Worm (Caenorhabditis elegans): Measurements from ENCODE around the gene sptl-3.

ce11 chrV:13934545-13934944 lies 41.4 kb downstream of the sptl-3 start, which contains the start of gene R10D12.1:
- TF ChIP-seq nhr-76 (tag; optimal IDR thresholded peaks at IDR 0.05) (no peak), pha-4 (tag; optimal IDR thresholded peaks at IDR 0.05) (no peak), unc-62 (GFP tag; optimal IDR thresholded peaks at IDR 0.05) (no peak)
